Fruit fly (Drosophila melanogaster): Measurements from ENCODE around the gene Wdr81.

The Wdr81 gene

dm6 chr2L:12026458-12027431 is 6.0 kb upstream of the Wdr81 start:
- peak; percentile 63 for TF ChIP-seq Blimp-1 (GFP tag; optimal IDR thresholded peaks at IDR 0.05)
- peak; percentile 35 for TF ChIP-seq CG4820 (GFP tag; optimal IDR thresholded peaks at IDR 0.05)
- no peak for TF ChIP-seq B-H2 (GFP tag; optimal IDR thresholded peaks at IDR 0.05)
- TF ChIP-seq trh (GFP tag; optimal IDR thresholded peaks at IDR 0.05) = peak; percentile 31
- no peak for TF ChIP-seq gsb (GFP tag; IDR thresholded peaks at IDR 0.05)
- TF ChIP-seq Hsf (GFP tag; optimal IDR thresholded peaks at IDR 0.05) = peak; percentile 52
- peak; percentile 4 for TF ChIP-seq fd3F (GFP tag; optimal IDR thresholded peaks at IDR 0.05)
- peak; percentile 47; the same call in 1 of the 2 replicates for TF ChIP-seq E2f1 (GFP tag; IDR thresholded peaks at IDR 0.05)
- peak; percentile 75 for TF ChIP-seq Med (GFP tag)
- TF ChIP-seq YL-1 (GFP tag; optimal IDR thresholded peaks at IDR 0.05) = no peak
- TF ChIP-seq cwo (GFP tag; optimal IDR thresholded peaks at IDR 0.05) = peak; percentile 1
- TF ChIP-seq CG31365 (tag; optimal IDR thresholded peaks at IDR 0.05) = no peak
- peak; percentile 38; the same call in 1 of the 2 replicates for TF ChIP-seq NFAT (GFP tag; IDR thresholded peaks at IDR 0.05)
- TF ChIP-seq Hmx (GFP tag; optimal IDR thresholded peaks at IDR 0.05) = no peak
- TF ChIP-seq zen (tag; optimal IDR thresholded peaks at IDR 0.05) = peak; percentile 3
- peak; percentile 57 for TF ChIP-seq fd96Cb (tag; optimal IDR thresholded peaks at IDR 0.05)
- TF ChIP-seq p53 (GFP tag; optimal IDR thresholded peaks at IDR 0.05) = no peak
- peak; percentile 62 for TF ChIP-seq CG14441 (GFP tag; IDR thresholded peaks at IDR 0.05)
- peak; percentile 95 for TF ChIP-seq Ets65A (GFP tag)
- peak in 1 of 2 experiments; percentile 16 for TF ChIP-seq Hr78 (GFP tag; optimal IDR thresholded peaks at IDR 0.05)
- TF ChIP-seq CTCF (GFP tag; optimal IDR thresholded peaks at IDR 0.05) = no peak
- no peak for TF ChIP-seq NK7.1 (GFP tag; optimal IDR thresholded peaks at IDR 0.05)
- peak; percentile 1 for TF ChIP-seq CG13894 (tag; optimal IDR thresholded peaks at IDR 0.05)
- no peak for TF ChIP-seq slp2 (GFP tag; optimal IDR thresholded peaks at IDR 0.05)
- no peak for TF ChIP-seq CG12219 (GFP tag; optimal IDR thresholded peaks at IDR 0.05)
- TF ChIP-seq org-1 (GFP tag; optimal IDR thresholded peaks at IDR 0.05) = peak; percentile 63
- TF ChIP-seq CG3407 (GFP tag; optimal IDR thresholded peaks at IDR 0.05) = peak; percentile 42
- TF ChIP-seq CG2116 (GFP tag; optimal IDR thresholded peaks at IDR 0.05) = peak; percentile 30
- peak; percentile 32 for TF ChIP-seq az2 (GFP tag; optimal IDR thresholded peaks at IDR 0.05)
- TF ChIP-seq grn (GFP tag; optimal IDR thresholded peaks at IDR 0.05) = peak; percentile 95
- no peak for TF ChIP-seq Bdp1 (GFP tag; optimal IDR thresholded peaks at IDR 0.05)
- no peak for TF ChIP-seq CG9797 (GFP tag; optimal IDR thresholded peaks at IDR 0.05)
- TF ChIP-seq dm (GFP tag; optimal IDR thresholded peaks at IDR 0.05) = peak; percentile 35
- peak; percentile 63 for TF ChIP-seq ara (GFP tag; IDR thresholded peaks at IDR 0.05)
- no peak for TF ChIP-seq yki (optimal IDR thresholded peaks at IDR 0.05)
- no peak for TF ChIP-seq Dbx (GFP tag; IDR thresholded peaks at IDR 0.05)
- TF ChIP-seq Drgx (GFP tag; IDR thresholded peaks at IDR 0.05) = peak; percentile 75
- no peak for TF ChIP-seq CG11560 (tag; IDR thresholded peaks at IDR 0.05)
- TF ChIP-seq otp (GFP tag; IDR thresholded peaks at IDR 0.05) = no peak
- no peak for TF ChIP-seq CG8290 (GFP tag; optimal IDR thresholded peaks at IDR 0.05)
- TF ChIP-seq CG8290 (tag; optimal IDR thresholded peaks at IDR 0.05) = peak in 1 of 2 experiments; percentile 69
- peak; percentile 98 for TF ChIP-seq nom (GFP tag; optimal IDR thresholded peaks at IDR 0.05)
- TF ChIP-seq CG7372 (GFP tag; IDR thresholded peaks at IDR 0.05) = no peak
- peak; percentile 35 for TF ChIP-seq pho (GFP tag; optimal IDR thresholded peaks at IDR 0.05)
- no peak for TF ChIP-seq abd-A (tag; optimal IDR thresholded peaks at IDR 0.05)
- peak; percentile 37 to 40 for TF ChIP-seq chif (GFP tag; optimal IDR thresholded peaks at IDR 0.05)
- TF ChIP-seq CG9817 (tag; optimal IDR thresholded peaks at IDR 0.05) = peak; percentile 24
- TF ChIP-seq ci (GFP tag; IDR thresholded peaks at IDR 0.05) = peak; percentile 44; the same call in 1 of the 3 replicates
- TF ChIP-seq sd (tag; optimal IDR thresholded peaks at IDR 0.05) = peak; percentile 39
- TF ChIP-seq aop (GFP tag; IDR thresholded peaks at IDR 0.05) = no peak
